Fruit fly (Drosophila melanogaster) whole organism, embryonic: ENCODE data around the gene CG7497.

Experiments used
- Abd-B ChIP-seq: fragments of 200-800 bp; sonication (Bioruptor generic); optimal IDR thresholded peaks from 2 replicates; lab custom pipeline; 2018; ENCODE audit warnings: missing biosample characterization, mild to moderate bottlenecking, missing genetic modification characterization, moderate library complexity
- CG10274 ChIP-seq: fragments of 200-800 bp; sonication (Bioruptor generic); optimal IDR thresholded peaks from 3 replicates; lab custom pipeline; 2017; ENCODE audit warnings: missing biosample characterization, mild to moderate bottlenecking, missing genetic modification characterization
- CG10543 ChIP-seq: fragments of 200-800 bp; sonication (Bioruptor generic); optimal IDR thresholded peaks from 3 replicates; lab custom pipeline; 2017; ENCODE audit warnings: missing biosample characterization, mild to moderate bottlenecking, missing genetic modification characterization, moderate library complexity
- CG11247 ChIP-seq: fragments of 200-800 bp; sonication (Bioruptor generic); IDR thresholded peaks from 2 replicates; pipeline ENCODE4 v1.3.6; 2022; ENCODE audit warnings: missing biosample characterization, missing genetic modification characterization
- CG11695 ChIP-seq: fragments of 200-800 bp; sonication (Bioruptor generic); IDR thresholded peaks from 3 replicates; pipeline ENCODE4 v1.3.6; 2022; ENCODE audit warnings: missing biosample characterization, missing genetic modification characterization
- CG12236 ChIP-seq: fragments of 200-800 bp; sonication (Bioruptor generic); optimal IDR thresholded peaks from 2 replicates; lab custom pipeline; 2016; ENCODE audit warnings: missing biosample characterization, missing genetic modification characterization
- CG14014 ChIP-seq: fragments of 200-800 bp; sonication (Bioruptor generic); IDR thresholded peaks from 2 replicates; pipeline ENCODE4 v1.3.6; 2022; ENCODE audit warnings: missing biosample characterization, missing genetic modification characterization
- CG14710 ChIP-seq: fragments of 200-800 bp; sonication (Bioruptor generic); optimal IDR thresholded peaks from 3 replicates; lab custom pipeline; 2019; ENCODE audit warnings: missing biosample characterization, mild to moderate bottlenecking, missing genetic modification characterization, moderate library complexity
- CG18599 ChIP-seq: fragments of 200-800 bp; sonication (Bioruptor generic); optimal IDR thresholded peaks from 3 replicates; lab custom pipeline; 2017; ENCODE audit warnings: missing biosample characterization, missing genetic modification characterization, mild to moderate bottlenecking, moderate library complexity, missing genetic modification reagents
- CG18764 ChIP-seq: fragments of 200-800 bp; sonication (Bioruptor generic); optimal IDR thresholded peaks from 3 replicates; lab custom pipeline; 2016; ENCODE audit warnings: missing biosample characterization, missing genetic modification characterization
- CG2678 ChIP-seq: fragments of 200-800 bp; sonication (Bioruptor generic); optimal IDR thresholded peaks from 3 replicates; lab custom pipeline; 2019; ENCODE audit warnings: missing biosample characterization, mild to moderate bottlenecking, missing genetic modification characterization, moderate library complexity
- CG32767 ChIP-seq: fragments of 200-800 bp; sonication (Bioruptor generic); IDR thresholded peaks from 2 replicates; pipeline ENCODE4 v1.3.6; 2022; ENCODE audit warnings: missing biosample characterization, missing genetic modification characterization
- CG3281 ChIP-seq: fragments of 200-800 bp; sonication (Bioruptor generic); optimal IDR thresholded peaks from 3 replicates; lab custom pipeline; 2017; ENCODE audit warnings: missing biosample characterization, mild to moderate bottlenecking, missing genetic modification characterization
- CG42726 ChIP-seq: fragments of 200-800 bp; sonication (Bioruptor generic); IDR thresholded peaks from 2 replicates; pipeline ENCODE4 v1.3.6; 2022; ENCODE audit warnings: missing biosample characterization, missing genetic modification characterization; ENCODE audit not compliant: partially characterized antibody
- CG6791 ChIP-seq: fragments of 200-800 bp; sonication (Bioruptor generic); IDR thresholded peaks from 3 replicates; pipeline ENCODE4 v1.3.6; 2022; ENCODE audit warnings: missing biosample characterization, missing genetic modification characterization; ENCODE audit not compliant: partially characterized antibody
- CG7745 ChIP-seq: fragments of 200-800 bp; sonication (Bioruptor generic); optimal IDR thresholded peaks from 2 replicates; lab custom pipeline; 2018; ENCODE audit warnings: missing biosample characterization, mild to moderate bottlenecking, missing genetic modification characterization, moderate library complexity
- CG7963 ChIP-seq: fragments of 200-800 bp; sonication (Bioruptor generic); IDR thresholded peaks from 3 replicates; pipeline ENCODE4 v1.3.6; 2022; ENCODE audit warnings: missing biosample characterization, missing genetic modification characterization; ENCODE audit not compliant: partially characterized antibody
- CG9215 ChIP-seq: fragments of 200-800 bp; sonication (Bioruptor generic); IDR thresholded peaks from 2 replicates; pipeline ENCODE4 v1.3.6; 2022; ENCODE audit warnings: missing biosample characterization, missing genetic modification characterization
- HLH54F ChIP-seq: fragments of 200-800 bp; sonication (Bioruptor generic); optimal IDR thresholded peaks from 3 replicates; lab custom pipeline; 2016; ENCODE audit warnings: missing biosample characterization, missing genetic modification characterization
- Hey ChIP-seq: fragments of 200-800 bp; sonication (Bioruptor generic); optimal IDR thresholded peaks from 3 replicates; lab custom pipeline; 2018; ENCODE audit warnings: missing biosample characterization, mild to moderate bottlenecking, missing genetic modification characterization
- Hr3 ChIP-seq: fragments of 200-800 bp; sonication (Bioruptor generic); optimal IDR thresholded peaks from 3 replicates; lab custom pipeline; 2016; ENCODE audit warnings: missing biosample characterization, missing genetic modification characterization
- Lhr ChIP-seq: fragments of 200-800 bp; sonication (Bioruptor generic); optimal IDR thresholded peaks from 3 replicates; lab custom pipeline; 2017; ENCODE audit warnings: mild to moderate bottlenecking, missing biosample characterization, missing genetic modification reagents, missing genetic modification characterization
- Sox102F ChIP-seq: fragments of 200-800 bp; sonication (Bioruptor generic); optimal IDR thresholded peaks from 2 replicates; lab custom pipeline; 2018; ENCODE audit warnings: missing biosample characterization, mild to moderate bottlenecking, missing genetic modification characterization, moderate library complexity
- Sry-δ ChIP-seq: fragments of 200-800 bp; sonication (Bioruptor generic); optimal IDR thresholded peaks from 2 replicates; lab custom pipeline; 2016; ENCODE audit warnings: missing biosample characterization, missing genetic modification characterization
- Ssrp ChIP-seq: fragments of 200-800 bp; sonication (Bioruptor generic); optimal IDR thresholded peaks from 2 replicates; lab custom pipeline; 2018; ENCODE audit warnings: missing biosample characterization, mild to moderate bottlenecking, missing genetic modification characterization, moderate library complexity
- Usf ChIP-seq: fragments of 200-800 bp; sonication (Bioruptor generic); optimal IDR thresholded peaks from 2 replicates; lab custom pipeline; 2017; ENCODE audit warnings: missing genotype, missing biosample characterization, missing genetic modification characterization
- az2 ChIP-seq: fragments of 200-800 bp; sonication (Bioruptor generic); optimal IDR thresholded peaks from 3 replicates; lab custom pipeline; 2016; ENCODE audit warnings: missing biosample characterization, missing genetic modification characterization
- bcd ChIP-seq: fragments of 200-800 bp; sonication (Bioruptor generic); optimal IDR thresholded peaks from 2 replicates; lab custom pipeline; 2017; ENCODE audit warnings: missing biosample characterization, mild to moderate bottlenecking, missing genetic modification characterization
- chn ChIP-seq: fragments of 200-800 bp; sonication (Bioruptor generic); optimal IDR thresholded peaks from 2 replicates; lab custom pipeline; 2016; ENCODE audit warnings: missing biosample characterization, missing genetic modification characterization
- danr ChIP-seq: fragments of 200-800 bp; sonication (Bioruptor generic); IDR thresholded peaks from 2 replicates; pipeline ENCODE4 v1.3.6; 2022; ENCODE audit warnings: missing biosample characterization, missing genetic modification characterization
- ems ChIP-seq: fragments of 200-800 bp; sonication (Bioruptor generic); optimal IDR thresholded peaks from 3 replicates; lab custom pipeline; 2016; ENCODE audit warnings: missing biosample characterization, missing genetic modification characterization
- hkb ChIP-seq, 2 experiments: fragments of 200-800 bp in 1 of 2; fragments of >200 bp in 1 of 2; sonication (Bioruptor generic) in 1 of 2; IDR thresholded peaks in 1 of 2; optimal IDR thresholded peaks in 1 of 2; 2 replicates each; pipeline versions ENCODE4 v1.3.6 to Lab custom; 2017 to 2022; ENCODE audit warnings: missing biosample characterization in 1 of 2, missing genetic modification characterization in 1 of 2
- kay ChIP-seq: fragments of 200-800 bp; sonication (Bioruptor generic); optimal IDR thresholded peaks from 2 replicates; lab custom pipeline; 2016; ENCODE audit warnings: missing biosample characterization, missing genetic modification characterization
- ken ChIP-seq: fragments of 200-800 bp; sonication (Bioruptor generic); IDR thresholded peaks from 3 replicates; pipeline ENCODE4 v1.3.6; 2022; ENCODE audit warnings: missing biosample characterization, missing genetic modification characterization
- odd ChIP-seq: fragments of 200-800 bp; sonication (Bioruptor generic); optimal IDR thresholded peaks from 2 replicates; lab custom pipeline; 2017; ENCODE audit warnings: missing biosample characterization, mild to moderate bottlenecking, missing genetic modification characterization
- pan ChIP-seq, 4 experiments: fragments of >200 bp in 3 of 4; fragments of 200-800 bp in 1 of 4; sonication (Bioruptor generic) in 1 of 4; optimal IDR thresholded peaks in 3 of 4; IDR thresholded peaks in 1 of 4; 2 replicates each; pipeline versions ENCODE4 v1.3.6 to Lab custom; 2017 to 2022; ENCODE audit warnings: missing biosample characterization in 2 of 4, missing genetic modification characterization in 2 of 4, mixed read lengths in 1 of 4
- sd ChIP-seq: fragments of 200-800 bp; sonication (Bioruptor generic); optimal IDR thresholded peaks from 3 replicates; lab custom pipeline; 2018; ENCODE audit warnings: missing biosample characterization, mild to moderate bottlenecking, missing genetic modification characterization, moderate library complexity
- tll ChIP-seq, 2 experiments: fragments of 200-800 bp in 1 of 2; fragments of >200 bp in 1 of 2; sonication (Bioruptor generic) in 1 of 2; optimal IDR thresholded peaks; 2 replicates each; lab custom pipeline; 2017 to 2019; ENCODE audit warnings: missing biosample characterization in 2 of 2, missing genetic modification characterization in 2 of 2, mild to moderate bottlenecking in 1 of 2, moderate library complexity in 1 of 2
- vvl ChIP-seq: fragments of 200-800 bp; sonication (Bioruptor generic); IDR thresholded peaks from 2 replicates; pipeline ENCODE4 v1.3.6; 2022; ENCODE audit warnings: missing biosample characterization, missing genetic modification characterization
- wor ChIP-seq: fragments of 200-800 bp; sonication (Bioruptor generic); IDR thresholded peaks from 2 replicates; pipeline ENCODE4 v1.3.6; 2022; ENCODE audit warnings: missing biosample characterization, missing genetic modification characterization
- z ChIP-seq: fragments of 200-800 bp; sonication (Bioruptor generic); IDR thresholded peaks from 3 replicates; pipeline ENCODE4 v1.3.6; 2022; ENCODE audit warnings: missing biosample characterization, missing genetic modification characterization
- zf30C ChIP-seq: fragments of 200-800 bp; sonication (Bioruptor generic); optimal IDR thresholded peaks from 3 replicates; lab custom pipeline; 2018; ENCODE audit warnings: missing biosample characterization, mild to moderate bottlenecking, missing genetic modification characterization

Gene CG7497

dm6 chr3L:17659268-17659589 lies 26.0 kb downstream of the CG7497 start (continued):
- TF ChIP-seq CG7963 (GFP tag; lab: Robert Waterston, UW) (no peak), danr (GFP tag; lab: Robert Waterston, UW) (no peak), zf30C (GFP tag; lab: Kevin White, UChicago) (no peak), CG11695 (GFP tag; lab: Robert Waterston, UW) (0 out of 3 replicates have a peak, but pooled peaks have one; percentile 23), Ssrp (no peak), Lhr (GFP tag; lab: Kevin White, UChicago) (no peak), pan (optimal IDR thresholded peaks at IDR 0.05; lab: Kevin White, UChicago) (no peak), pan (GFP tag; optimal IDR thresholded peaks at IDR 0.05 in 1 of 2, IDR thresholded peaks at IDR 0.05 in 1 of 2) (no peak), Hey (tag; lab: Kevin White, UChicago) (peak; percentile 65), CG18764 (GFP tag; lab: Kevin White, UChicago) (no peak), sd (tag; lab: Kevin White, UChicago) (peak; percentile 55), Usf (GFP tag; lab: Kevin White, UChicago) (no peak), CG11247 (GFP tag; lab: Robert Waterston, UW) (0 out of 2 replicates have a peak, but pooled peaks have one; percentile 44), tll (GFP tag; optimal IDR thresholded peaks at IDR 0.05; lab: Kevin White, UChicago) (no peak), Abd-B (GFP tag; lab: Kevin White, UChicago) (no peak), chn (no peak), bcd (peak; percentile 13), az2 (GFP tag; lab: Kevin White, UChicago) (no peak), CG3281 (peak; percentile 49), CG9215 (no peak), CG32767 (GFP tag; lab: Robert Waterston, UW) (no peak), CG6791 (GFP tag; lab: Robert Waterston, UW) (no peak), HLH54F (GFP tag; lab: Kevin White, UChicago) (peak; percentile 15), vvl (GFP tag; lab: Robert Waterston, UW) (0 out of 2 replicates have a peak, but pooled peaks have one; percentile 31), ken (no peak), CG18599 (peak; percentile 86), hkb (optimal IDR thresholded peaks at IDR 0.05; lab: Kevin White, UChicago) (no peak), hkb (GFP tag; IDR thresholded peaks at IDR 0.05; lab: Robert Waterston, UW) (0 out of 2 replicates have a peak, but pooled peaks have one; percentile 37), Sox102F (no peak), CG42726 (no peak), CG12236 (GFP tag; lab: Kevin White, UChicago) (peak; percentile 2), wor (GFP tag; lab: Robert Waterston, UW) (no peak), kay (GFP tag; lab: Kevin White, UChicago) (no peak), CG10543 (GFP tag; lab: Kevin White, UChicago) (peak; percentile 75), Sry-δ (GFP tag; lab: Kevin White, UChicago) (no peak), CG10274 (GFP tag; lab: Kevin White, UChicago) (peak; percentile 11), Hr3 (GFP tag; lab: Kevin White, UChicago) (no peak), CG2678 (tag; lab: Kevin White, UChicago) (no peak), z (GFP tag; lab: Robert Waterston, UW) (0 out of 3 replicates have a peak, but pooled peaks have one; percentile 26)

- TF ChIP-seq CG14710 (tag; lab: Kevin White, UChicago), result no peak
- no peak for TF ChIP-seq CG7745 (tag; lab: Kevin White, UChicago)
- no peak for TF ChIP-seq odd
- no peak for TF ChIP-seq bcd
- no peak for TF ChIP-seq CG14014 (GFP tag; lab: Robert Waterston, UW)
- no peak for TF ChIP-seq ems
- TF ChIP-seq CG11247 (GFP tag; lab: Robert Waterston, UW), result no peak
These were observed 30.4 kb downstream of the CG7497 start for dm6 chr3L:17663647-17664046.
